Worm (Caenorhabditis elegans) whole organism, young adult: Measurements from ENCODE around the gene ZC190.7.

ENCODE experiments used
- B0035.1 ChIP-seq: sonication (generic microtip); optimal IDR thresholded peaks from 2 replicates; lab custom pipeline; 2016; ENCODE audit warnings: missing genetic modification characterization, mild to moderate bottlenecking, missing compliant biosample characterization, missing genotype, missing genetic modification reagents
- C17E4.6 ChIP-seq: fragments of 200-800 bp; sonication (Bioruptor generic); IDR thresholded peaks from 2 replicates; pipeline ENCODE4 v1.3.6; 2022; ENCODE audit warnings: missing genetic modification reagents, missing genetic modification characterization, missing compliant biosample characterization
- F33H1.4 ChIP-seq: fragments of 200-800 bp; sonication (Bioruptor generic); IDR thresholded peaks from 2 replicates; pipeline ENCODE4 v1.3.6; 2022; ENCODE audit warnings: missing genetic modification reagents, missing genetic modification characterization, missing compliant biosample characterization
- F55B11.4 ChIP-seq: sonication (generic microtip); optimal IDR thresholded peaks from 2 replicates; lab custom pipeline; 2016; ENCODE audit warnings: missing compliant biosample characterization, missing genetic modification characterization, borderline replicate concordance; ENCODE audit not compliant: insufficient read depth
- K11D2.4 ChIP-seq: fragments of 200-800 bp; sonication (Bioruptor generic); IDR thresholded peaks from 2 replicates; pipeline ENCODE4 v1.3.6; 2022; ENCODE audit warnings: missing genetic modification reagents, missing genetic modification characterization, missing compliant biosample characterization
- K12H6.12 ChIP-seq: fragments of 200-800 bp; sonication (Bioruptor generic); optimal IDR thresholded peaks from 2 replicates; lab custom pipeline; 2018; ENCODE audit warnings: mild to moderate bottlenecking, missing genetic modification characterization, missing compliant biosample characterization
- Y53F4B.3 ChIP-seq: fragments of 200-800 bp; sonication (Bioruptor generic); IDR thresholded peaks from 2 replicates; pipeline ENCODE4 v1.3.6; 2022; ENCODE audit warnings: missing genetic modification reagents, missing genetic modification characterization, missing compliant biosample characterization
- Y53G8AR.9 ChIP-seq: fragments of 200-800 bp; sonication (Bioruptor generic); conservative IDR thresholded peaks from 2 replicates; pipeline ENCODE4 v1.3.6; 2022; ENCODE audit warnings: missing genetic modification reagents, missing genetic modification characterization, missing compliant biosample characterization
- Y56A3A.18 ChIP-seq: fragments of 200-800 bp; sonication (Bioruptor generic); IDR thresholded peaks from 2 replicates; pipeline ENCODE4 v1.3.6; 2022; ENCODE audit warnings: missing genetic modification reagents, missing genetic modification characterization, missing compliant biosample characterization
- Y79H2A.3 ChIP-seq: fragments of 200-800 bp; sonication (Bioruptor generic); conservative IDR thresholded peaks from 2 replicates; pipeline ENCODE4 v1.3.6; 2022; ENCODE audit warnings: missing genetic modification reagents, missing genetic modification characterization, missing compliant biosample characterization
- akir-1 ChIP-seq: fragments of 200-800 bp; sonication (Bioruptor generic); optimal IDR thresholded peaks from 2 replicates; lab custom pipeline; 2018; ENCODE audit warnings: mild to moderate bottlenecking, missing genetic modification characterization, moderate library complexity, missing compliant biosample characterization
- ccch-3 ChIP-seq: fragments of 200-800 bp; sonication (Bioruptor generic); optimal IDR thresholded peaks from 2 replicates; lab custom pipeline; 2018; ENCODE audit warnings: mild to moderate bottlenecking, missing genetic modification characterization, missing compliant biosample characterization
- ceh-58 ChIP-seq: fragments of 200-800 bp; sonication (Bioruptor generic); IDR thresholded peaks from 2 replicates; pipeline ENCODE4 v1.3.6; 2022; ENCODE audit warnings: missing genetic modification characterization, missing compliant biosample characterization
- ceh-79 ChIP-seq: sonication (generic microtip); optimal IDR thresholded peaks from 2 replicates; lab custom pipeline; 2017; ENCODE audit warnings: mild to moderate bottlenecking, missing genetic modification characterization, missing compliant biosample characterization
- dox-1 ChIP-seq: fragments of 200-800 bp; sonication (Bioruptor generic); IDR thresholded peaks from 2 replicates; pipeline ENCODE4 v1.3.6; 2022; ENCODE audit warnings: missing genetic modification reagents, missing genetic modification characterization, missing compliant biosample characterization
- egl-18 ChIP-seq: fragments of 200-800 bp; sonication (Bioruptor generic); IDR thresholded peaks from 2 replicates; pipeline ENCODE4 v1.3.6; 2022; ENCODE audit warnings: missing genetic modification reagents, missing genetic modification characterization, missing compliant biosample characterization
- hlh-12 ChIP-seq: sonication (generic microtip); optimal IDR thresholded peaks from 2 replicates; lab custom pipeline; 2016; ENCODE audit warnings: missing genetic modification characterization, missing compliant biosample characterization
- hmg-20 ChIP-seq: fragments of 200-800 bp; sonication (Bioruptor generic); IDR thresholded peaks from 2 replicates; pipeline ENCODE4 v1.3.6; 2022; ENCODE audit warnings: missing genetic modification reagents, missing genetic modification characterization, missing compliant biosample characterization
- hsf-1 ChIP-seq: fragments of 200-800 bp; sonication (Bioruptor generic); IDR thresholded peaks from 2 replicates; pipeline ENCODE4 v1.3.6; 2022; ENCODE audit warnings: missing genetic modification reagents, missing genetic modification characterization, missing compliant biosample characterization
- lag-1 ChIP-seq: fragments of 200-800 bp; sonication (Bioruptor generic); IDR thresholded peaks from 2 replicates; pipeline ENCODE4 v1.3.6; 2022; ENCODE audit warnings: missing genetic modification reagents, missing genetic modification characterization, missing compliant biosample characterization
- let-526 ChIP-seq: fragments of 200-800 bp; sonication (Bioruptor generic); IDR thresholded peaks from 2 replicates; pipeline ENCODE4 v1.3.6; 2022; ENCODE audit warnings: missing genetic modification reagents, missing genetic modification characterization, missing compliant biosample characterization
- let-607 ChIP-seq, 2 experiments: fragments of 200-800 bp in 1 of 2; sonication (Bioruptor generic) in 1 of 2; sonication (generic microtip) in 1 of 2; optimal IDR thresholded peaks; 2 replicates each; lab custom pipeline; 2016 to 2018; ENCODE audit warnings: mild to moderate bottlenecking in 2 of 2, missing compliant biosample characterization in 2 of 2, missing genetic modification characterization in 2 of 2, moderate library complexity in 2 of 2, missing genotype in 1 of 2
- lsy-27 ChIP-seq: sonication (generic microtip); optimal IDR thresholded peaks from 2 replicates; lab custom pipeline; 2017; ENCODE audit warnings: missing genetic modification characterization, mild to moderate bottlenecking, missing compliant biosample characterization, antibody characterized with exemption, missing genotype, borderline replicate concordance; ENCODE audit not compliant: insufficient read depth
- madf-3 ChIP-seq: fragments of 200-800 bp; sonication (Bioruptor generic); IDR thresholded peaks from 2 replicates; pipeline ENCODE4 v1.3.6; 2022; ENCODE audit warnings: missing genetic modification reagents, missing genetic modification characterization, missing compliant biosample characterization
- nfyb-1 ChIP-seq: fragments of 200-800 bp; sonication (Bioruptor generic); IDR thresholded peaks from 2 replicates; pipeline ENCODE4 v1.3.6; 2022; ENCODE audit warnings: missing genetic modification reagents, missing genetic modification characterization, missing compliant biosample characterization
- pbrm-1 ChIP-seq: fragments of 200-800 bp; sonication (Bioruptor generic); IDR thresholded peaks from 2 replicates; pipeline ENCODE4 v1.3.6; 2022; ENCODE audit warnings: missing genetic modification reagents, missing genetic modification characterization, missing compliant biosample characterization
- rpc-1 ChIP-seq, 2 experiments: fragments of 150-350 bp in 1 of 2; sonication (generic microtip) in 1 of 2; optimal IDR thresholded peaks; 2 replicates each; lab custom pipeline; 2014 to 2018; ENCODE audit warnings: missing biosample characterization in 1 of 2, missing genetic modification characterization in 1 of 2, missing genetic modification reagents in 1 of 2, missing genotype in 1 of 2
- snpc-4 ChIP-seq, 5 experiments: fragments of 150-350 bp in 1 of 5; sonication (generic microtip) in 4 of 5; optimal IDR thresholded peaks; 2 replicates each; lab custom pipeline; 2014 to 2018; ENCODE audit warnings: missing genetic modification characterization in 5 of 5, missing biosample characterization in 3 of 5, antibody characterized with exemption in 2 of 5, mild to moderate bottlenecking in 2 of 5, missing compliant biosample characterization in 2 of 5, missing genotype in 2 of 5, moderate library complexity in 2 of 5, missing genetic modification reagents in 1 of 5
- somi-1 ChIP-seq: fragments of 200-800 bp; sonication (Bioruptor generic); optimal IDR thresholded peaks from 2 replicates; lab custom pipeline; 2018; ENCODE audit warnings: mild to moderate bottlenecking, missing genetic modification characterization, missing compliant biosample characterization
- sptf-2 ChIP-seq: fragments of 200-800 bp; sonication (Bioruptor generic); optimal IDR thresholded peaks from 2 replicates; lab custom pipeline; 2018; ENCODE audit warnings: mild to moderate bottlenecking, missing genetic modification characterization, missing compliant biosample characterization
- tbp1 ChIP-seq: fragments of 200-800 bp; sonication (Bioruptor generic); optimal IDR thresholded peaks from 2 replicates; lab custom pipeline; 2018; ENCODE audit warnings: mild to moderate bottlenecking, missing genetic modification characterization, missing compliant biosample characterization
- tlf-1 ChIP-seq: fragments of 200-800 bp; sonication (Bioruptor generic); optimal IDR thresholded peaks from 2 replicates; lab custom pipeline; 2018; ENCODE audit warnings: mild to moderate bottlenecking, missing genetic modification characterization, missing compliant biosample characterization
- zfh-2 ChIP-seq: fragments of 200-800 bp; sonication (Bioruptor generic); conservative IDR thresholded peaks from 2 replicates; pipeline ENCODE4 v1.3.6; 2022; ENCODE audit warnings: missing genetic modification reagents, missing genetic modification characterization, missing compliant biosample characterization
- ztf-26 ChIP-seq: sonication (generic microtip); optimal IDR thresholded peaks from 2 replicates; lab custom pipeline; 2017; ENCODE audit warnings: missing genetic modification characterization, missing compliant biosample characterization

The ZC190.7 gene

ce11 chrV:8670759-8671158 lies 15.9 kb downstream of the ZC190.7 start:
- TF ChIP-seq B0035.1 (no peak), tlf-1 (no peak), rpc-1 (optimal IDR thresholded peaks at IDR 0.05; lab: Kevin White, UChicago) (no peak), rpc-1 (tag; optimal IDR thresholded peaks at IDR 0.05; lab: Kevin White, UChicago) (no peak), zfh-2 (no peak), somi-1 (no peak), snpc-4 (GFP tag; optimal IDR thresholded peaks at IDR 0.05; lab: Kevin White, UChicago) (no peak), snpc-4 (tag; optimal IDR thresholded peaks at IDR 0.05; lab: Kevin White, UChicago) (no peak), ceh-79 (tag; lab: Kevin White, UChicago) (no peak)

DNA sequence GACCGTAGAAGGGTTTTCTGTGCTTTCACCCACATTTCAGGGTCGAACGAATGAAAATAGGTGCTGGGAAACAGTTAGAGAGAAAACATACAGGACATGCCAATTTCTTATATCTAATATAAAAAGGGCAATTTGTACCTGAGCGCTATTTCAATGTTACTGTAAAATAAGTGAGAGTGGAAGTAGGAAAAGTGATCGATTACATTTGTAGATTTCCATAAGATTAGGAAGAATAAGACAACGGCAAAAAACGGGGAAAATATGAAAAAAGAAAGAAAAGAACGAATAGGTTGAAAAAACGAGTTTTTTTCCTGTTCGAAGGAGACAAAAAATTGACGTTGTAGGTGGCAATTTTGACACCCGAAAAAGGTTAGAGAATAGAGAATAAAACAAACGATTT lies 18.4 kb downstream of the ZC190.7 start:
- no peak for TF ChIP-seq pbrm-1 (GFP tag; lab: Robert Waterston, UW)
- TF ChIP-seq tbp1: no peak
- no peak for TF ChIP-seq K12H6.12
- no peak for TF ChIP-seq Y56A3A.18 (GFP tag; lab: Robert Waterston, UW)
- TF ChIP-seq egl-18: no peak
- no peak for TF ChIP-seq Y53G8AR.9 (GFP tag; lab: Robert Waterston, UW)
- no peak for TF ChIP-seq let-607 (tag; optimal IDR thresholded peaks at IDR 0.05; lab: Kevin White, UChicago)
- no peak for TF ChIP-seq madf-3 (GFP tag; lab: Robert Waterston, UW)
- TF ChIP-seq ztf-26: no peak
- TF ChIP-seq C17E4.6 (GFP tag; lab: Robert Waterston, UW): no peak
- TF ChIP-seq hmg-20 (GFP tag; lab: Robert Waterston, UW): no peak

ce11 chrV:8667230-8668021 lies 19.2 kb downstream of the ZC190.7 start:
- TF ChIP-seq rpc-1 (optimal IDR thresholded peaks at IDR 0.05; lab: Kevin White, UChicago) (no peak), rpc-1 (tag; optimal IDR thresholded peaks at IDR 0.05; lab: Kevin White, UChicago) (no peak), let-526 (GFP tag; lab: Robert Waterston, UW) (no peak), lsy-27 (tag; lab: Kevin White, UChicago) (no peak), hlh-12 (tag; lab: Kevin White, UChicago) (no peak), sptf-2 (GFP tag; lab: Kevin White, UChicago) (no peak), lag-1 (no peak), nfyb-1 (GFP tag; lab: Robert Waterston, UW) (no peak), ccch-3 (no peak)

DNA sequence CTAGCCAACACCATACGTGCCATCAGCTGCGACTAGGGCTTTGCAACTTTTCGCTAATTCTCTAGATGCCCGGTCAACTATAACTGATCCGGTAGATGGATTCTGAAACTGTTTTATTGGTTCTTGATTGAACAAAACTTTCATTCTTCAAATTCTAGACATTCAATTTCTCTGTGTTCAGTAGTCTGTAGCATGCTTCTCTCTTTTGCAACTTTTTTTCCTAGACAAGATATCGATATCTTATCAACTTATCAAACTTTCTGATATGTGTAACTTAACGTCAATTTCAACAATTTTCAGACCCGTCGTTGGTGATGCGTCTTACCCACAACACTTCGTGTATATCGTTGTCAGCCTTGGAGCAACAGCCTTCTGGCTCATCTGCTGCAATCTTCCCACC lies 20.9 kb downstream of the ZC190.7 start, which contains the start of gene ZC190.4:
Gene ZC190.4, plus strand, starts transcription at position 301 of the 400 bp plus-strand sequence.
- TF ChIP-seq F33H1.4 (GFP tag; lab: Robert Waterston, UW): no peak
- no peak for TF ChIP-seq akir-1 (GFP tag; lab: Kevin White, UChicago)
- TF ChIP-seq Y53F4B.3 (GFP tag; lab: Robert Waterston, UW): no peak
- TF ChIP-seq dox-1: no peak
- no peak for TF ChIP-seq Y79H2A.3 (GFP tag; lab: Robert Waterston, UW)
- TF ChIP-seq F55B11.4 (tag; lab: Kevin White, UChicago): no peak
- TF ChIP-seq hlh-12 (tag; lab: Kevin White, UChicago): no peak
- TF ChIP-seq K11D2.4 (GFP tag; lab: Robert Waterston, UW): no peak
- TF ChIP-seq ceh-58 (GFP tag; lab: Robert Waterston, UW): no peak
- TF ChIP-seq hsf-1 (GFP tag; lab: Robert Waterston, UW): no peak
